Fruit fly (Drosophila melanogaster): ENCODE measurements around the gene FASN1.

FASN1 gene

dm6 chr2L:3092535-3092934 lies 36.1 kb downstream of the FASN1 start (continued):
- TF ChIP-seq CG17385 (GFP tag; optimal IDR thresholded peaks at IDR 0.05) (peak; percentile 34), nmo (GFP tag; optimal IDR thresholded peaks at IDR 0.05) (peak; percentile 52), CG12071 (GFP tag; optimal IDR thresholded peaks at IDR 0.05) (no peak), CG10366 (GFP tag; IDR thresholded peaks at IDR 0.05) (peak; percentile 29; the same call in 1 of the 2 replicates), D (optimal IDR thresholded peaks at IDR 0.05) (no peak), D (GFP tag; optimal IDR thresholded peaks at IDR 0.05) (peak; percentile 7), CG9215 (GFP tag; IDR thresholded peaks at IDR 0.05) (no peak), D19A (tag; optimal IDR thresholded peaks at IDR 0.05) (peak; percentile 92), CG15269 (tag; optimal IDR thresholded peaks at IDR 0.05) (peak; percentile 55), phol (tag; optimal IDR thresholded peaks at IDR 0.05) (peak; percentile 31), CG1602 (GFP tag; optimal IDR thresholded peaks at IDR 0.05) (no peak), Med (GFP tag) (peak; percentile 78), CG3407 (GFP tag; optimal IDR thresholded peaks at IDR 0.05) (no peak), wek (GFP tag; optimal IDR thresholded peaks at IDR 0.05) (no peak), odd (GFP tag; optimal IDR thresholded peaks at IDR 0.05) (no peak), fd102C (GFP tag; optimal IDR thresholded peaks at IDR 0.05) (no peak), ara (GFP tag; IDR thresholded peaks at IDR 0.05) (no peak), CG10209 (GFP tag; optimal IDR thresholded peaks at IDR 0.05) (peak; percentile 28), slou (GFP tag; optimal IDR thresholded peaks at IDR 0.05) (no peak), CG32532 (GFP tag; IDR thresholded peaks at IDR 0.05) (peak; percentile 32; the same call in 1 of the 2 replicates), CG31224 (GFP tag; IDR thresholded peaks at IDR 0.05) (no peak), CG1233 (GFP tag; optimal IDR thresholded peaks at IDR 0.05) (no peak), Hmr (GFP tag; optimal IDR thresholded peaks at IDR 0.05) (peak; percentile 25), CG11723 (GFP tag; optimal IDR thresholded peaks at IDR 0.05) (no peak), CG15601 (tag; optimal IDR thresholded peaks at IDR 0.05) (no peak), lab (GFP tag; optimal IDR thresholded peaks at IDR 0.05) (peak; percentile 81), Dbx (GFP tag; IDR thresholded peaks at IDR 0.05) (0 out of 3 replicates have a peak, but pooled peaks have one; percentile 10), zfh1 (GFP tag; IDR thresholded peaks at IDR 0.05) (no peak), exex (tag; optimal IDR thresholded peaks at IDR 0.05) (peak; percentile 61), Ptx1 (GFP tag; IDR thresholded peaks at IDR 0.05) (peak; percentile 54), Drgx (GFP tag; IDR thresholded peaks at IDR 0.05) (0 out of 2 replicates have a peak, but pooled peaks have one; percentile 19), cwo (GFP tag; optimal IDR thresholded peaks at IDR 0.05) (peak; percentile 44), ase (GFP tag; IDR thresholded peaks at IDR 0.05) (0 out of 3 replicates have a peak, but pooled peaks have one; percentile 33), CG12155 (GFP tag; optimal IDR thresholded peaks at IDR 0.05) (peak; percentile 19)

- TF ChIP-seq CG14441 (GFP tag; IDR thresholded peaks at IDR 0.05) = no peak
- no peak for TF ChIP-seq tin (GFP tag; optimal IDR thresholded peaks at IDR 0.05)
- TF ChIP-seq CG34224 (GFP tag; IDR thresholded peaks at IDR 0.05; ENCODE audit: partially characterized antibody) = no peak
- peak; percentile 71 for TF ChIP-seq ac (GFP tag; optimal IDR thresholded peaks at IDR 0.05)
- TF ChIP-seq CG31365 (tag; optimal IDR thresholded peaks at IDR 0.05) = peak; percentile 97
- TF ChIP-seq Hand (GFP tag; optimal IDR thresholded peaks at IDR 0.05) = no peak
- TF ChIP-seq luna (GFP tag; optimal IDR thresholded peaks at IDR 0.05) = no peak
- TF ChIP-seq CG3163 (GFP tag; optimal IDR thresholded peaks at IDR 0.05) = peak; percentile 97
- TF ChIP-seq sqz (GFP tag; optimal IDR thresholded peaks at IDR 0.05) = no peak
- TF ChIP-seq HmgD (GFP tag; optimal IDR thresholded peaks at IDR 0.05) = no peak
- no peak for TF ChIP-seq CG11695 (GFP tag; IDR thresholded peaks at IDR 0.05)
- TF ChIP-seq CG2199 (GFP tag; IDR thresholded peaks at IDR 0.05) = peak; percentile 100
- TF ChIP-seq grn (GFP tag; optimal IDR thresholded peaks at IDR 0.05) = peak; percentile 19
- peak; percentile 47 for TF ChIP-seq stwl (tag; optimal IDR thresholded peaks at IDR 0.05)
- TF ChIP-seq Eip74EF (GFP tag; optimal IDR thresholded peaks at IDR 0.05) = peak in 1 of 2 experiments; percentile 85
- TF ChIP-seq Lim3 (GFP tag; IDR thresholded peaks at IDR 0.05) = no peak
Observed at dm6 chr2L:3094901-3095777, 38.7 kb downstream of the FASN1 start.
